Fruit fly (Drosophila melanogaster) Kc167 (cell line): ENCODE data around the gene CG10555.

Experiments
- Myc ChIP-seq: fragments of >200 bp; optimal IDR thresholded peaks from 2 replicates; lab custom pipeline; 2017; ENCODE audit warnings: missing external identifiers
- Sin3A ChIP-seq: fragments of >200 bp; optimal IDR thresholded peaks from 2 replicates; lab custom pipeline; 2018; ENCODE audit warnings: missing external identifiers
- h ChIP-seq: fragments of >200 bp; optimal IDR thresholded peaks from 3 replicates; lab custom pipeline; 2018; ENCODE audit warnings: missing external identifiers
- insv ChIP-seq: fragments of >200 bp; optimal IDR thresholded peaks from 3 replicates; lab custom pipeline; 2018; ENCODE audit warnings: missing external identifiers
- psq ChIP-seq: fragments of >200 bp; optimal IDR thresholded peaks from 2 replicates; lab custom pipeline; 2017; ENCODE audit warnings: missing external identifiers
- ttk ChIP-seq: sonication (Bioruptor generic); optimal IDR thresholded peaks from 2 replicates; lab custom pipeline; 2017; ENCODE audit warnings: missing external identifiers

Gene CG10555

dm6 chrX:8398177-8399018 lies at the start of gene CG10555:
Gene CG10555, plus strand, starts transcription at chrX:8398940.
- TF ChIP-seq Myc (lab: Kevin White, UChicago) (no peak), h (lab: Kevin White, UChicago) (no peak), Sin3A (no peak), insv (no peak), ttk (no peak), psq (lab: Kevin White, UChicago) (no peak)

dm6 chrX:8366329-8366728 lies 32.4 kb upstream of the CG10555 start:
- TF ChIP-seq Myc (lab: Kevin White, UChicago): no peak
- no peak for TF ChIP-seq insv
- TF ChIP-seq psq (lab: Kevin White, UChicago): no peak
- no peak for TF ChIP-seq ttk
- no peak for TF ChIP-seq Sin3A
- no peak for TF ChIP-seq h (lab: Kevin White, UChicago)

dm6 chrX:8367069-8367468 lies 31.7 kb upstream of the CG10555 start, which contains the start of gene nAChRalpha3:
Gene nAChRalpha3, minus strand, starts transcription at chrX:8367169.
- TF ChIP-seq h (lab: Kevin White, UChicago) (no peak), Sin3A (no peak), Myc (lab: Kevin White, UChicago) (no peak)

dm6 chrX:8371729-8372128 lies 27.0 kb upstream of the CG10555 start:
- TF ChIP-seq ttk (no peak), psq (lab: Kevin White, UChicago) (no peak), Sin3A (no peak), h (lab: Kevin White, UChicago) (no peak), insv (no peak), Myc (lab: Kevin White, UChicago) (no peak)

dm6 chrX:8385481-8385880 lies 13.3 kb upstream of the CG10555 start, which contains the start of gene CG1387:
Gene CG1387, plus strand, starts transcription at chrX:8385781.
- no peak for TF ChIP-seq h (lab: Kevin White, UChicago)
- no peak for TF ChIP-seq psq (lab: Kevin White, UChicago)
- no peak for TF ChIP-seq insv
- TF ChIP-seq Myc (lab: Kevin White, UChicago): no peak
- no peak for TF ChIP-seq ttk
- TF ChIP-seq Sin3A: no peak

- TF ChIP-seq h (lab: Kevin White, UChicago) (no peak), psq (lab: Kevin White, UChicago) (no peak), Sin3A (no peak), insv (no peak), ttk (no peak)
Measured at dm6 chrX:8396611-8397010, 2.1 kb upstream of the CG10555 start.

dm6 chrX:8399019-8399623 lies 381 bp downstream of the CG10555 start:
- no peak for TF ChIP-seq Myc (lab: Kevin White, UChicago)
- TF ChIP-seq ttk: no peak

- TF ChIP-seq h (lab: Kevin White, UChicago): no peak
- TF ChIP-seq psq (lab: Kevin White, UChicago): no peak
- TF ChIP-seq Myc (lab: Kevin White, UChicago): no peak
- no peak for TF ChIP-seq insv
- no peak for TF ChIP-seq Sin3A
- no peak for TF ChIP-seq ttk
Measured at dm6 chrX:8407124-8407775, 8.5 kb downstream of the CG10555 start, which contains the start of gene PIG-T. Gene PIG-T, minus strand, starts transcription at chrX:8407263.

- TF ChIP-seq psq (lab: Kevin White, UChicago) (no peak), Sin3A (no peak), ttk (no peak), h (lab: Kevin White, UChicago) (no peak), insv (no peak), Myc (lab: Kevin White, UChicago) (no peak)
Measured at dm6 chrX:8408971-8409455, 10.3 kb downstream of the CG10555 start, which contains the start of gene Trf2. Gene Trf2, plus strand, starts transcription at chrX:8409272.

- TF ChIP-seq psq (lab: Kevin White, UChicago) (no peak), h (lab: Kevin White, UChicago) (no peak), insv (no peak), Myc (lab: Kevin White, UChicago) (no peak), Sin3A (no peak), ttk (no peak)
Measured at dm6 chrX:8409793-8410192, 11.1 kb downstream of the CG10555 start.

- no peak for TF ChIP-seq insv
- no peak for TF ChIP-seq h (lab: Kevin White, UChicago)
- TF ChIP-seq ttk: no peak
- no peak for TF ChIP-seq Sin3A
- TF ChIP-seq psq (lab: Kevin White, UChicago): no peak
- TF ChIP-seq Myc (lab: Kevin White, UChicago): no peak
Measured at dm6 chrX:8410349-8411240, 11.9 kb downstream of the CG10555 start.
